Fruit fly (Drosophila melanogaster) S2 (cell line): ENCODE results near the gene Rai1.

Experiments
- CG8478 ChIP-seq: fragments of >200 bp; optimal IDR thresholded peaks from 2 replicates; lab custom pipeline; 2018
- CTCF ChIP-seq, 2 experiments: fragments of >200 bp; optimal IDR thresholded peaks; 2 replicates each; lab custom pipeline; 2018

Gene Rai1

dm6 chrX:16772882-16773827, 30.0 kb downstream of the Rai1 start:
- no peak for TF ChIP-seq CTCF (optimal IDR thresholded peaks at IDR 0.05; lab: Kevin White, UChicago)
- TF ChIP-seq CG8478: no peak

dm6 chrX:16768770-16769169, 34.4 kb downstream of the Rai1 start:
- TF ChIP-seq CG8478 (no peak), CTCF (optimal IDR thresholded peaks at IDR 0.05; lab: Kevin White, UChicago) (no peak)

- TF ChIP-seq CG8478 (no peak), CTCF (optimal IDR thresholded peaks at IDR 0.05; lab: Kevin White, UChicago) (no peak)
These were observed 36.2 kb downstream of the Rai1 start for dm6 chrX:16766868-16767431.

DNA sequence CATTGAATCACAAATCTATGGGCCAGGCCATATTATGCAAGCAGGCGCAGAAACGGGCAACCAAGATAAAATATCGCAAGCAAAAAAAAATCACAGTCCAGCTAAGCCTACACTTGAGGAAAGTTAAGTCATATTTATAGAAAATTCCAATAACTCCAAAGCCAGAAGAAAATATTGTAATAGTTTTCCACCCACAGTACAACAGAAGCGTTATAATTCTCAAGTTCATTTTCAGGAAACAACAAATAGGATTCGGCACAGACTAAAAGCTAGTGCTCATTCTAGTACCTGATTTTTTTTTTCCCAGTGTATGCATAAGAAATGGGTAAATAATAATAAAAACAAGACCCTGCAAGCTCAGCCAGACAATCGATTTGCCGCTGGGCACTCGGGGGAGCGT, 37.3 kb downstream of the Rai1 start:
- TF ChIP-seq CG8478 (no peak), CTCF (optimal IDR thresholded peaks at IDR 0.05; lab: Kevin White, UChicago) (no peak)

dm6 chrX:16764955-16765354, 38.2 kb downstream of the Rai1 start:
- TF ChIP-seq CTCF (optimal IDR thresholded peaks at IDR 0.05; lab: Kevin White, UChicago): no peak
- TF ChIP-seq CG8478: no peak

DNA sequence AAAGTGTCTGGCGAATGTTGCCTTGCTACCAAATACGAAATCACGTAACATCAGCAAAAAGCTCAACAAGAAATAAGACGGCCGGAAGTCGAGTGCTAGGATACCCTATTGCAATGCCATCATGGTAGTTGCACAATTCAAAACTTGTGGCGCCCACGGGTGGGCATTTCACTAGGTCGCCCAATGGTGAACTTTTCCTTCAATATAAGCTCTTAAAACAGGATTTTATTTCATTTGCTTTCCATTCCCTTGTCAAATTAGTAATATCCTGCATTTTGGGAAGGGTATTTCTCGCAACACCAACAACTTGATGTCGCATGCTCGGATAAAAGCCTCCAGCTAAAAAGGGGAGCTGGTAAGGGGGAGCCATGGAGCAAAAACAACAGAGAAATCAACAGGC, 41.6 kb downstream of the Rai1 start:
- TF ChIP-seq CTCF (optimal IDR thresholded peaks at IDR 0.05; lab: Kevin White, UChicago) (no peak), CG8478 (no peak)

dm6 chrX:16760542-16760941, 42.6 kb downstream of the Rai1 start:
- TF ChIP-seq CG8478 (no peak), CTCF (optimal IDR thresholded peaks at IDR 0.05; lab: Kevin White, UChicago) (no peak)

dm6 chrX:16757645-16758044, 45.5 kb downstream of the Rai1 start:
- no peak for TF ChIP-seq CTCF (optimal IDR thresholded peaks at IDR 0.05; lab: Kevin White, UChicago)
- TF ChIP-seq CG8478: no peak

- no peak for TF ChIP-seq CG8478
- TF ChIP-seq CTCF (optimal IDR thresholded peaks at IDR 0.05; lab: Kevin White, UChicago): peak in 1 of 2 experiments; percentile 47
These were observed 50.1 kb downstream of the Rai1 start for dm6 chrX:16753066-16753465.
